Worm (Caenorhabditis elegans): ENCODE results near the gene T20D4.19.

The T20D4.19 gene

ce11 chrV:3463514-3463913, 32.1 kb upstream of the T20D4.19 start, which contains the start of gene slc-28.1:
slc-28.1 (plus strand) TSS chrV:3463814.
- TF ChIP-seq sptf-1 (tag; optimal IDR thresholded peaks at IDR 0.05) (no peak), efl-1 (optimal IDR thresholded peaks at IDR 0.05) (no peak), efl-1 (GFP tag; optimal IDR thresholded peaks at IDR 0.05 in 1 of 2) (peak in 1 of 2 experiments; percentile 34)

DNA sequence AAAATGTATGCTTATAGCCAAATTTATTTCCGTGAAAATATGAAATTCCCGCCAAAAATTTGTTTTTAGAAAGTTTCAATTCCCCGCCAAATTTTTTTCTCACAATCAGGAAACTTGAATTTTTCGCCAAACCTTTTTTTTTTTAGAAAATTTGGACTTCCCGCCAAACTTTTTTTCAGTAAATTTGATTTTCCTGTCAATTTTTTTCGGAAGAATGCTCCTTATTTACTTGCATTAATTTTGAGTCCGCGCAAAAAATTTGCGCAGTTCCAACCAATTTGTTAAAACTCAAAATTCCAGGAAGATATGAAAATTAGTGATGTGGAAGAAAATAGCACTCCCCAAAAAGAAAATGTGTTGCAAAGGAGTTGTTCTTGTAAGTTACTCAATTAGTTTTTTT, 28.5 kb upstream of the T20D4.19 start, which contains the start of gene slc-28.2:
slc-28.2 (plus strand) TSS at position 301 of the 400 bp plus-strand sequence.
- no peak for TF ChIP-seq zip-4 (GFP tag; optimal IDR thresholded peaks at IDR 0.05)
- no peak for TF ChIP-seq isw-1 (GFP tag; IDR thresholded peaks at IDR 0.05)
- no peak for TF ChIP-seq ceh-90 (tag; optimal IDR thresholded peaks at IDR 0.05)
- no peak for TF ChIP-seq nhr-11 (tag; optimal IDR thresholded peaks at IDR 0.05)
- TF ChIP-seq lin-13 (GFP tag; optimal IDR thresholded peaks at IDR 0.05), result no peak
- no peak for TF ChIP-seq nhr-85 (tag)
- TF ChIP-seq elt-3 (tag; optimal IDR thresholded peaks at IDR 0.05), result no peak
- no peak for TF ChIP-seq snu-23 (GFP tag; optimal IDR thresholded peaks at IDR 0.05)
- no peak for TF ChIP-seq nhr-237 (tag; optimal IDR thresholded peaks at IDR 0.05)
- no peak for TF ChIP-seq fkh-10 (GFP tag; optimal IDR thresholded peaks at IDR 0.05)
- no peak for TF ChIP-seq lir-3 (tag; optimal IDR thresholded peaks at IDR 0.05; ENCODE audit: poor library complexity)
- TF ChIP-seq unc-62 (GFP tag; optimal IDR thresholded peaks at IDR 0.05), result no peak
- no peak for TF ChIP-seq C16A3.4 (tag; optimal IDR thresholded peaks at IDR 0.05)
- TF ChIP-seq lsy-2 (tag; optimal IDR thresholded peaks at IDR 0.05), result no peak
- TF ChIP-seq unc-86 (tag; optimal IDR thresholded peaks at IDR 0.05), result no peak
- no peak for TF ChIP-seq fkh-4 (tag; optimal IDR thresholded peaks at IDR 0.05; ENCODE audit: borderline replicate concordance)
- TF ChIP-seq ztf-4 (tag; optimal IDR thresholded peaks at IDR 0.05), result no peak
- no peak for TF ChIP-seq C04F5.9 (tag; optimal IDR thresholded peaks at IDR 0.05)

ce11 chrV:3455135-3455747, 23.8 kb upstream of the T20D4.19 start:
- TF ChIP-seq efl-1 (optimal IDR thresholded peaks at IDR 0.05) (no peak), efl-1 (GFP tag; optimal IDR thresholded peaks at IDR 0.05 in 1 of 2) (peak in 1 of 2 experiments; percentile 55), ztf-4 (tag; optimal IDR thresholded peaks at IDR 0.05) (no peak), dpl-1 (GFP tag; optimal IDR thresholded peaks at IDR 0.05) (no peak), pag-3 (tag; optimal IDR thresholded peaks at IDR 0.05; ENCODE audit: borderline replicate concordance, insufficient read depth) (no peak), isw-1 (GFP tag; IDR thresholded peaks at IDR 0.05) (no peak)

DNA sequence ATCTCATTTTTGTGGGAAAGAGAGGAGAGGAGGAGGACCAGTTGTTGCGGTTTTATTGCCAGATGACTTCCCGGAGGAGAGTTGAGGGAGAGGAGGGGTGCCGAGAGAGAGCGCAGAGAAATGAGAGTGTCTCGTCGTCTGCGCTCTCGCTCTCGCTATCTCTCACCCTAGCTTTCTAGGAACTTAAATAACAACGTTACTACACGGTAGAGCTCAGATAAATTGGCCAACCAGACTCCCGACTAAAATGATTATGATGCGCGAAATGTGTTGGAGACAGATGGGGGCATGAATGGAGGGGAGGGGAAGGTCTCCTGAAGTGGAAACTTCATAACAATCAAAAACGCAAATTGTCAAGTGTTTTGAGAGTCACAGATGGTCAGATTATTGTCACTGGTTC, 23.2 kb upstream of the T20D4.19 start:
- no peak for TF ChIP-seq skn-1 (tag; optimal IDR thresholded peaks at IDR 0.05)
- no peak for TF ChIP-seq swsn-7 (tag; optimal IDR thresholded peaks at IDR 0.05)
- no peak for TF ChIP-seq nhr-237 (tag; optimal IDR thresholded peaks at IDR 0.05)
- TF ChIP-seq C34B4.2 (tag; optimal IDR thresholded peaks at IDR 0.05), result no peak
- no peak for TF ChIP-seq fkh-4 (tag; optimal IDR thresholded peaks at IDR 0.05; ENCODE audit: borderline replicate concordance)
- TF ChIP-seq efl-1 (optimal IDR thresholded peaks at IDR 0.05), result no peak
- TF ChIP-seq efl-1 (GFP tag; optimal IDR thresholded peaks at IDR 0.05 in 1 of 2), result no peak
- TF ChIP-seq unc-30 (tag; optimal IDR thresholded peaks at IDR 0.05), result no peak
- TF ChIP-seq unc-62 (GFP tag; optimal IDR thresholded peaks at IDR 0.05), result no peak
- no peak for TF ChIP-seq fos-1 (tag; optimal IDR thresholded peaks at IDR 0.05)
- no peak for TF ChIP-seq efl-3 (GFP tag; optimal IDR thresholded peaks at IDR 0.05)
- TF ChIP-seq isw-1 (GFP tag; IDR thresholded peaks at IDR 0.05), result no peak
- no peak for TF ChIP-seq ceh-90 (tag; optimal IDR thresholded peaks at IDR 0.05)
- no peak for TF ChIP-seq snu-23 (GFP tag; optimal IDR thresholded peaks at IDR 0.05)
- TF ChIP-seq fkh-8 (tag; optimal IDR thresholded peaks at IDR 0.05), result no peak
- TF ChIP-seq nhr-11 (tag; optimal IDR thresholded peaks at IDR 0.05), result no peak
- no peak for TF ChIP-seq pqm-1 (tag; optimal IDR thresholded peaks at IDR 0.05)
- no peak for TF ChIP-seq elt-2 (tag; optimal IDR thresholded peaks at IDR 0.05)
- no peak for TF ChIP-seq nhr-19 (GFP tag; conservative IDR thresholded peaks at IDR 0.05)

DNA sequence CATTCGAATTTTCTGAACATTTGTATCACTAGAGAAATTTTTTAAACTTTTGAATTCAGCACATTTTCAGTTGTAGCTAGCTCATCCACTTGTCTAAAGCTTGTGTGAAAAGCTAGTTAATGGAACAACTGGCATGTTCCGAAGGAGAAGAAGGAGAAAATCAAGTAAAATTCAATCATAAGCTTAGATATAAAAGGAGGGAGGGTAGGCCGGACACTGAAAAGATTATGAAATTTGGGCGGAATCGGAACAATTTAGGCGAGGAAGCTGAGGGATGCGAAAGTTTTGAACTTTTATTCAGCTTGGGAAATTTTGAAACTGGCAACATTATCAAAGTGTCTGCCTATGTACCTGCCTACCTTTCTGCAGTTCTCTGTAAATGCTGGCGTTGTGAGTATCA, 21.1 kb upstream of the T20D4.19 start:
- TF ChIP-seq ztf-4 (tag; optimal IDR thresholded peaks at IDR 0.05) (no peak), mab-9 (GFP tag; IDR thresholded peaks at IDR 0.05) (no peak), lin-39 (tag; optimal IDR thresholded peaks at IDR 0.05) (no peak), grh-1 (GFP tag; IDR thresholded peaks at IDR 0.05) (no peak), elt-2 (tag; optimal IDR thresholded peaks at IDR 0.05) (no peak), fkh-10 (GFP tag; optimal IDR thresholded peaks at IDR 0.05) (peak; percentile 37)
